Worm (Caenorhabditis elegans) whole organism, L1 larva: ENCODE measurements around the gene T08G5.3.

Experiments used
- C04F5.9 ChIP-seq: sonication (generic microtip); optimal IDR thresholded peaks from 2 replicates; lab custom pipeline; 2016; ENCODE audit warnings: missing genetic modification characterization, missing compliant biosample characterization
- C34B4.2 ChIP-seq: sonication (generic microtip); optimal IDR thresholded peaks from 2 replicates; lab custom pipeline; 2017; ENCODE audit warnings: mild to moderate bottlenecking, missing genetic modification characterization, missing compliant biosample characterization
- Y116A8C.19 ChIP-seq: sonication (generic microtip); optimal IDR thresholded peaks from 2 replicates; lab custom pipeline; 2016; ENCODE audit warnings: missing compliant biosample characterization, missing genetic modification characterization, borderline replicate concordance
- aha-1 ChIP-seq: fragments of 150-350 bp; optimal IDR thresholded peaks from 2 replicates; lab custom pipeline; 2014; ENCODE audit warnings: missing biosample characterization, missing genetic modification characterization
- ama-1 ChIP-seq: fragments of 150-350 bp; optimal IDR thresholded peaks from 2 replicates; lab custom pipeline; 2014
- blmp-1 ChIP-seq: fragments of 150-350 bp; optimal IDR thresholded peaks from 2 replicates; lab custom pipeline; 2014; ENCODE audit warnings: missing biosample characterization, missing genetic modification characterization
- ceh-82 ChIP-seq, 3 experiments: fragments of 150-350 bp in 1 of 3; sonication (generic microtip) in 2 of 3; optimal IDR thresholded peaks; 2 replicates each; lab custom pipeline; 2014 to 2017; ENCODE audit warnings: missing biosample characterization in 3 of 3, missing genetic modification characterization in 3 of 3
- ceh-90 ChIP-seq: sonication (generic microtip); optimal IDR thresholded peaks from 2 replicates; lab custom pipeline; 2016; ENCODE audit warnings: missing genetic modification characterization, missing compliant biosample characterization
- dpl-1 ChIP-seq, 3 experiments: fragments of 150-350 bp in 2 of 3; sonication (generic microtip) in 1 of 3; optimal IDR thresholded peaks; 2 replicates each; lab custom pipeline; 2014 to 2017; ENCODE audit warnings: missing biosample characterization in 3 of 3, missing genetic modification characterization in 3 of 3, missing genetic modification reagents in 3 of 3
- dsc-1 ChIP-seq: sonication (generic microtip); optimal IDR thresholded peaks from 2 replicates; lab custom pipeline; 2016; ENCODE audit warnings: mild to moderate bottlenecking, missing genetic modification characterization, missing compliant biosample characterization
- efl-1 ChIP-seq, 4 experiments: fragments of 150-350 bp; optimal IDR thresholded peaks in 3 of 4; peaks in 1 of 4; 1 replicate in 1 of 4; 2 replicates in 3 of 4; lab custom pipeline; 2014; ENCODE audit warnings: missing biosample characterization in 2 of 4, missing genetic modification characterization in 2 of 4, missing genetic modification reagents in 2 of 4
- efl-3 ChIP-seq: fragments of 200-800 bp; sonication (Bioruptor generic); optimal IDR thresholded peaks from 2 replicates; lab custom pipeline; 2018; ENCODE audit warnings: mild to moderate bottlenecking, missing genetic modification characterization, missing compliant biosample characterization
- elt-2 ChIP-seq: sonication (generic microtip); optimal IDR thresholded peaks from 2 replicates; lab custom pipeline; 2016; ENCODE audit warnings: missing genetic modification characterization, mild to moderate bottlenecking, inconsistent platforms, missing compliant biosample characterization, missing genetic modification reagents
- ets-5 ChIP-seq: fragments of 200-800 bp; sonication (Bioruptor generic); IDR thresholded peaks from 2 replicates; pipeline ENCODE4 v1.3.6; 2022; ENCODE audit warnings: missing genetic modification characterization, missing compliant biosample characterization
- fkh-4 ChIP-seq: sonication (generic microtip); optimal IDR thresholded peaks from 2 replicates; lab custom pipeline; 2016; ENCODE audit warnings: missing compliant biosample characterization, missing genetic modification characterization, borderline replicate concordance
- fos-1 ChIP-seq: fragments of 150-350 bp; optimal IDR thresholded peaks from 2 replicates; lab custom pipeline; 2014; ENCODE audit warnings: missing biosample characterization, missing genetic modification characterization
- grh-1 ChIP-seq: fragments of 200-800 bp; sonication (Bioruptor generic); IDR thresholded peaks from 2 replicates; pipeline ENCODE4 v1.3.6; 2022; ENCODE audit warnings: missing genetic modification reagents, missing genetic modification characterization, missing compliant biosample characterization
- hlh-4 ChIP-seq: sonication (generic microtip); optimal IDR thresholded peaks from 2 replicates; lab custom pipeline; 2016; ENCODE audit warnings: mild to moderate bottlenecking, missing genetic modification characterization, missing compliant biosample characterization
- hpl-2 ChIP-seq: fragments of 150-350 bp; optimal IDR thresholded peaks from 2 replicates; lab custom pipeline; 2014; ENCODE audit warnings: missing biosample characterization, missing genetic modification reagents, missing genetic modification characterization
- isw-1 ChIP-seq: fragments of 200-800 bp; sonication (Bioruptor generic); IDR thresholded peaks from 2 replicates; pipeline ENCODE4 v1.3.6; 2022; ENCODE audit warnings: missing genetic modification characterization, missing compliant biosample characterization
- lin-35 ChIP-seq, 2 experiments: fragments of 150-350 bp; optimal IDR thresholded peaks; 2 replicates each; lab custom pipeline; 2014; ENCODE audit warnings: missing biosample characterization in 2 of 2, missing genetic modification characterization in 2 of 2, missing genetic modification reagents in 2 of 2
- lin-39 ChIP-seq: fragments of 150-350 bp; optimal IDR thresholded peaks from 2 replicates; lab custom pipeline; 2014; ENCODE audit warnings: missing biosample characterization, missing genetic modification reagents, missing genetic modification characterization
- lir-3 ChIP-seq: sonication (generic microtip); optimal IDR thresholded peaks from 2 replicates; lab custom pipeline; 2016; ENCODE audit warnings: mild to moderate bottlenecking, missing genetic modification characterization, moderate library complexity, missing compliant biosample characterization; ENCODE audit not compliant: poor library complexity
- mep-1 ChIP-seq: fragments of 150-350 bp; optimal IDR thresholded peaks from 2 replicates; lab custom pipeline; 2014; ENCODE audit warnings: missing biosample characterization, missing genetic modification characterization
- nhr-20 ChIP-seq: sonication (generic microtip); optimal IDR thresholded peaks from 2 replicates; lab custom pipeline; 2016; ENCODE audit warnings: mild to moderate bottlenecking, missing genetic modification characterization, missing compliant biosample characterization
- nhr-28 ChIP-seq: fragments of 150-350 bp; optimal IDR thresholded peaks from 2 replicates; lab custom pipeline; 2014; ENCODE audit warnings: missing biosample characterization, missing genetic modification characterization
- nhr-71 ChIP-seq: sonication (generic microtip); optimal IDR thresholded peaks from 2 replicates; lab custom pipeline; 2016; ENCODE audit warnings: mild to moderate bottlenecking, missing genetic modification characterization, moderate library complexity, missing compliant biosample characterization
- nhr-85 ChIP-seq: sonication (generic microtip); peaks from one replicate; lab custom pipeline; 2016; ENCODE audit warnings: missing genetic modification characterization, inconsistent platforms, missing compliant biosample characterization
- sox-4 ChIP-seq: sonication (generic microtip); optimal IDR thresholded peaks from 2 replicates; lab custom pipeline; 2016; ENCODE audit warnings: missing genetic modification characterization, missing compliant biosample characterization
- tbx-2 ChIP-seq: sonication (generic microtip); optimal IDR thresholded peaks from 2 replicates; lab custom pipeline; 2016; ENCODE audit warnings: missing genetic modification characterization, missing compliant biosample characterization
- unc-130 ChIP-seq: fragments of 150-350 bp; optimal IDR thresholded peaks from 2 replicates; lab custom pipeline; 2017; ENCODE audit warnings: missing biosample characterization, missing genetic modification characterization, inconsistent platforms
- unc-30 ChIP-seq: sonication (generic microtip); optimal IDR thresholded peaks from 2 replicates; lab custom pipeline; 2017; ENCODE audit warnings: missing biosample characterization, missing genetic modification characterization
- zip-4 ChIP-seq: fragments of 200-800 bp; sonication (Bioruptor generic); optimal IDR thresholded peaks from 2 replicates; lab custom pipeline; 2018; ENCODE audit warnings: mild to moderate bottlenecking, missing genetic modification characterization, moderate library complexity, missing compliant biosample characterization
- ztf-11 ChIP-seq, 2 experiments: sonication (generic microtip); optimal IDR thresholded peaks; 2 replicates each; lab custom pipeline; 2016 to 2017; ENCODE audit warnings: missing genetic modification characterization in 2 of 2, missing biosample characterization in 1 of 2, missing compliant biosample characterization in 1 of 2
- ztf-4 ChIP-seq: fragments of 150-350 bp; optimal IDR thresholded peaks from 2 replicates; lab custom pipeline; 2014; ENCODE audit warnings: missing biosample characterization, missing genetic modification characterization

Gene T08G5.3

ce11 chrV:14028256-14028743 lies 1.0 kb upstream of the T08G5.3 start (continued):
- TF ChIP-seq zip-4 (peak; percentile 33), aha-1 (no peak), tbx-2 (tag; lab: Kevin White, UChicago) (peak; percentile 9), nhr-71 (tag; lab: Kevin White, UChicago) (peak; percentile 84), ama-1 (lab: Kevin White, UChicago) (peak; percentile 71), fos-1 (peak; percentile 46), lin-35 (GFP tag; optimal IDR thresholded peaks at IDR 0.05; lab: Kevin White, UChicago) (peak in 1 of 2 experiments; percentile 36), grh-1 (GFP tag; lab: Robert Waterston, UW) (peak; percentile 72), isw-1 (GFP tag; lab: Robert Waterston, UW) (peak; percentile 22; the same call in 1 of the 2 replicates), hlh-4 (tag; lab: Kevin White, UChicago) (no peak), efl-1 (optimal IDR thresholded peaks at IDR 0.05; lab: Kevin White, UChicago) (peak; percentile 10 to 48), efl-1 (GFP tag; optimal IDR thresholded peaks at IDR 0.05 in 1 of 2; lab: Kevin White, UChicago) (peak in 1 of 2 experiments; percentile 92), blmp-1 (tag; lab: Kevin White, UChicago) (no peak), nhr-20 (tag; lab: Kevin White, UChicago) (peak; percentile 69), ztf-11 (tag; optimal IDR thresholded peaks at IDR 0.05; lab: Kevin White, UChicago) (peak in 1 of 2 experiments; percentile 57)

- TF ChIP-seq ceh-82 (tag; optimal IDR thresholded peaks at IDR 0.05; lab: Kevin White, UChicago) (no peak), sox-4 (tag; lab: Kevin White, UChicago) (no peak), hpl-2 (no peak), efl-1 (optimal IDR thresholded peaks at IDR 0.05; lab: Kevin White, UChicago) (no peak), efl-1 (GFP tag; optimal IDR thresholded peaks at IDR 0.05 in 1 of 2; lab: Kevin White, UChicago) (no peak), ceh-90 (tag; lab: Kevin White, UChicago) (no peak), isw-1 (GFP tag; lab: Robert Waterston, UW) (no peak), Y116A8C.19 (tag; lab: Kevin White, UChicago) (no peak), C04F5.9 (no peak), dpl-1 (GFP tag; optimal IDR thresholded peaks at IDR 0.05; lab: Kevin White, UChicago) (no peak), blmp-1 (tag; lab: Kevin White, UChicago) (no peak), ets-5 (GFP tag; lab: Robert Waterston, UW) (no peak), fkh-4 (tag; lab: Kevin White, UChicago) (no peak), ztf-4 (tag; lab: Kevin White, UChicago) (no peak), mep-1 (no peak)
These were observed 1.1 kb downstream of the T08G5.3 start, which contains the start of gene T08G5.2 for ce11 chrV:14026194-14026593. T08G5.2 (minus strand) TSS chrV:14026294.

ce11 chrV:14023074-14023473 lies 4.2 kb downstream of the T08G5.3 start, which contains the start of gene T08G5.15:
T08G5.15 (minus strand) TSS chrV:14023174.
- TF ChIP-seq sox-4 (tag; lab: Kevin White, UChicago) = peak; percentile 21
- no peak for TF ChIP-seq unc-130 (tag; lab: Kevin White, UChicago)

- no peak for TF ChIP-seq nhr-28 (tag; lab: Kevin White, UChicago)
- TF ChIP-seq efl-1 (optimal IDR thresholded peaks at IDR 0.05; lab: Kevin White, UChicago) = no peak
- TF ChIP-seq efl-1 (GFP tag; optimal IDR thresholded peaks at IDR 0.05 in 1 of 2; lab: Kevin White, UChicago) = peak in 1 of 2 experiments; percentile 68
- no peak for TF ChIP-seq nhr-71 (tag; lab: Kevin White, UChicago)
- no peak for TF ChIP-seq unc-30
- TF ChIP-seq efl-3 (GFP tag; lab: Kevin White, UChicago) = no peak
- TF ChIP-seq C34B4.2 = no peak
- no peak for TF ChIP-seq isw-1 (GFP tag; lab: Robert Waterston, UW)
- TF ChIP-seq lin-39 (tag; lab: Kevin White, UChicago) = no peak
- TF ChIP-seq elt-2 (tag; lab: Kevin White, UChicago) = peak; percentile 61
- TF ChIP-seq tbx-2 (tag; lab: Kevin White, UChicago) = no peak
- TF ChIP-seq dsc-1 (tag; lab: Kevin White, UChicago) = no peak
- TF ChIP-seq nhr-85 (tag; lab: Kevin White, UChicago) = no peak
- no peak for TF ChIP-seq lir-3 (tag; lab: Kevin White, UChicago)
- no peak for TF ChIP-seq fkh-4 (tag; lab: Kevin White, UChicago)
These were observed 8.6 kb downstream of the T08G5.3 start, which contains the start of the genes mtl-2 and T08G5.1 for ce11 chrV:14018640-14019039. mtl-2 (minus strand) TSS chrV:14018673. T08G5.1 (plus strand) TSS chrV:14018766.
